Worm (Caenorhabditis elegans) whole organism, L1 larva: Measurements from ENCODE around the gene cct-6.

ENCODE experiments used
- C04F5.9 ChIP-seq: sonication (generic microtip); optimal IDR thresholded peaks from 2 replicates; lab custom pipeline; 2016; ENCODE audit warnings: missing genetic modification characterization, missing compliant biosample characterization
- C16A3.4 ChIP-seq: fragments of 150-350 bp; optimal IDR thresholded peaks from 2 replicates; lab custom pipeline; 2014; ENCODE audit warnings: missing biosample characterization, missing genetic modification characterization
- aha-1 ChIP-seq: fragments of 150-350 bp; optimal IDR thresholded peaks from 2 replicates; lab custom pipeline; 2014; ENCODE audit warnings: missing biosample characterization, missing genetic modification characterization
- blmp-1 ChIP-seq: fragments of 150-350 bp; optimal IDR thresholded peaks from 2 replicates; lab custom pipeline; 2014; ENCODE audit warnings: missing biosample characterization, missing genetic modification characterization
- dsc-1 ChIP-seq: sonication (generic microtip); optimal IDR thresholded peaks from 2 replicates; lab custom pipeline; 2016; ENCODE audit warnings: mild to moderate bottlenecking, missing genetic modification characterization, missing compliant biosample characterization
- efl-1 ChIP-seq, 4 experiments: fragments of 150-350 bp; optimal IDR thresholded peaks in 3 of 4; peaks in 1 of 4; 1 replicate in 1 of 4; 2 replicates in 3 of 4; lab custom pipeline; 2014; ENCODE audit warnings: missing biosample characterization in 2 of 4, missing genetic modification characterization in 2 of 4, missing genetic modification reagents in 2 of 4
- efl-3 ChIP-seq: fragments of 200-800 bp; sonication (Bioruptor generic); optimal IDR thresholded peaks from 2 replicates; lab custom pipeline; 2018; ENCODE audit warnings: mild to moderate bottlenecking, missing genetic modification characterization, missing compliant biosample characterization
- egl-27 ChIP-seq, 2 experiments: fragments of 150-350 bp in 1 of 2; sonication (generic microtip); optimal IDR thresholded peaks; 3 replicates each; lab custom pipeline; 2017 to 2018; ENCODE audit warnings: missing biosample characterization in 2 of 2, missing genetic modification characterization in 2 of 2, missing genetic modification reagents in 2 of 2
- elt-2 ChIP-seq: sonication (generic microtip); optimal IDR thresholded peaks from 2 replicates; lab custom pipeline; 2016; ENCODE audit warnings: missing genetic modification characterization, mild to moderate bottlenecking, inconsistent platforms, missing compliant biosample characterization, missing genetic modification reagents
- elt-3 ChIP-seq, 6 experiments: fragments of 150-350 bp in 1 of 6; sonication (generic microtip); optimal IDR thresholded peaks; 2 replicates each; lab custom pipeline; 2017 to 2018; ENCODE audit warnings: missing biosample characterization in 6 of 6, missing genetic modification characterization in 6 of 6, inconsistent platforms in 1 of 6
- fkh-10 ChIP-seq: sonication (generic microtip); optimal IDR thresholded peaks from 2 replicates; lab custom pipeline; 2017; ENCODE audit warnings: missing biosample characterization, missing genetic modification reagents, missing genetic modification characterization
- fkh-4 ChIP-seq: sonication (generic microtip); optimal IDR thresholded peaks from 2 replicates; lab custom pipeline; 2016; ENCODE audit warnings: missing compliant biosample characterization, missing genetic modification characterization, borderline replicate concordance
- fkh-8 ChIP-seq: sonication (generic microtip); optimal IDR thresholded peaks from 2 replicates; lab custom pipeline; 2016; ENCODE audit warnings: mild to moderate bottlenecking, missing genetic modification characterization, missing compliant biosample characterization
- fos-1 ChIP-seq: fragments of 150-350 bp; optimal IDR thresholded peaks from 2 replicates; lab custom pipeline; 2014; ENCODE audit warnings: missing biosample characterization, missing genetic modification characterization
- grh-1 ChIP-seq: fragments of 200-800 bp; sonication (Bioruptor generic); IDR thresholded peaks from 2 replicates; pipeline ENCODE4 v1.3.6; 2022; ENCODE audit warnings: missing genetic modification reagents, missing genetic modification characterization, missing compliant biosample characterization
- hlh-4 ChIP-seq: sonication (generic microtip); optimal IDR thresholded peaks from 2 replicates; lab custom pipeline; 2016; ENCODE audit warnings: mild to moderate bottlenecking, missing genetic modification characterization, missing compliant biosample characterization
- irx-1 ChIP-seq: sonication (generic microtip); optimal IDR thresholded peaks from 2 replicates; lab custom pipeline; 2016; ENCODE audit warnings: missing genetic modification characterization, missing compliant biosample characterization
- isw-1 ChIP-seq: fragments of 200-800 bp; sonication (Bioruptor generic); IDR thresholded peaks from 2 replicates; pipeline ENCODE4 v1.3.6; 2022; ENCODE audit warnings: missing genetic modification characterization, missing compliant biosample characterization
- jun-1 ChIP-seq: fragments of 150-350 bp; optimal IDR thresholded peaks from 2 replicates; lab custom pipeline; 2014; ENCODE audit warnings: missing biosample characterization, missing genetic modification reagents, missing genetic modification characterization
- lin-14 ChIP-seq: fragments of 200-800 bp; sonication (Bioruptor generic); optimal IDR thresholded peaks from 2 replicates; lab custom pipeline; 2018; ENCODE audit warnings: mild to moderate bottlenecking, missing genetic modification characterization, moderate library complexity, missing compliant biosample characterization
- lin-15B ChIP-seq: fragments of 150-350 bp; sonication (generic microtip); optimal IDR thresholded peaks from 3 replicates; lab custom pipeline; 2014; ENCODE audit warnings: missing biosample characterization, missing genetic modification characterization
- lin-39 ChIP-seq: fragments of 150-350 bp; optimal IDR thresholded peaks from 2 replicates; lab custom pipeline; 2014; ENCODE audit warnings: missing biosample characterization, missing genetic modification reagents, missing genetic modification characterization
- lsy-2 ChIP-seq, 2 experiments: fragments of 150-350 bp; optimal IDR thresholded peaks; 2 replicates each; lab custom pipeline; 2014; ENCODE audit warnings: missing biosample characterization in 2 of 2, missing genetic modification characterization in 2 of 2
- mab-9 ChIP-seq: fragments of 200-800 bp; sonication (Bioruptor generic); IDR thresholded peaks from 2 replicates; pipeline ENCODE4 v1.3.6; 2022; ENCODE audit warnings: missing genetic modification reagents, missing genetic modification characterization, missing compliant biosample characterization
- mef-2 ChIP-seq: fragments of 150-350 bp; optimal IDR thresholded peaks from 2 replicates; lab custom pipeline; 2014; ENCODE audit warnings: missing biosample characterization, missing genetic modification characterization
- mep-1 ChIP-seq: fragments of 150-350 bp; optimal IDR thresholded peaks from 2 replicates; lab custom pipeline; 2014; ENCODE audit warnings: missing biosample characterization, missing genetic modification characterization
- nhr-11 ChIP-seq: fragments of 150-350 bp; optimal IDR thresholded peaks from 2 replicates; lab custom pipeline; 2014; ENCODE audit warnings: missing biosample characterization, missing genetic modification characterization
- nhr-12 ChIP-seq: sonication (generic microtip); optimal IDR thresholded peaks from 2 replicates; lab custom pipeline; 2017; ENCODE audit warnings: missing biosample characterization, missing genetic modification characterization
- nhr-19 ChIP-seq: fragments of 200-800 bp; sonication (Bioruptor generic); conservative IDR thresholded peaks from 2 replicates; pipeline ENCODE4 v1.3.6; 2022; ENCODE audit warnings: missing genetic modification characterization, missing compliant biosample characterization
- nhr-20 ChIP-seq: sonication (generic microtip); optimal IDR thresholded peaks from 2 replicates; lab custom pipeline; 2016; ENCODE audit warnings: mild to moderate bottlenecking, missing genetic modification characterization, missing compliant biosample characterization
- nhr-28 ChIP-seq: fragments of 150-350 bp; optimal IDR thresholded peaks from 2 replicates; lab custom pipeline; 2014; ENCODE audit warnings: missing biosample characterization, missing genetic modification characterization
- nhr-71 ChIP-seq: sonication (generic microtip); optimal IDR thresholded peaks from 2 replicates; lab custom pipeline; 2016; ENCODE audit warnings: mild to moderate bottlenecking, missing genetic modification characterization, moderate library complexity, missing compliant biosample characterization
- nhr-76 ChIP-seq: sonication (generic microtip); optimal IDR thresholded peaks from 2 replicates; lab custom pipeline; 2017; ENCODE audit warnings: missing biosample characterization, missing genetic modification characterization
- nhr-77 ChIP-seq: fragments of 150-350 bp; optimal IDR thresholded peaks from 2 replicates; lab custom pipeline; 2014; ENCODE audit warnings: missing biosample characterization, missing genetic modification characterization
- nhr-85 ChIP-seq: sonication (generic microtip); peaks from one replicate; lab custom pipeline; 2016; ENCODE audit warnings: missing genetic modification characterization, inconsistent platforms, missing compliant biosample characterization
- nhr-90 ChIP-seq: sonication (generic microtip); optimal IDR thresholded peaks from 2 replicates; lab custom pipeline; 2016; ENCODE audit warnings: mild to moderate bottlenecking, missing genetic modification characterization, missing compliant biosample characterization; ENCODE audit not compliant: poor library complexity
- skn-1 ChIP-seq: fragments of 150-350 bp; optimal IDR thresholded peaks from 2 replicates; lab custom pipeline; 2014; ENCODE audit warnings: missing biosample characterization, missing genetic modification characterization
- snu-23 ChIP-seq: sonication (generic microtip); optimal IDR thresholded peaks from 2 replicates; lab custom pipeline; 2016; ENCODE audit warnings: missing genetic modification characterization, missing compliant biosample characterization
- sptf-1 ChIP-seq: fragments of 150-350 bp; optimal IDR thresholded peaks from 2 replicates; lab custom pipeline; 2014; ENCODE audit warnings: missing biosample characterization, missing genetic modification characterization
- sup-37 ChIP-seq: fragments of 200-800 bp; sonication (Bioruptor generic); optimal IDR thresholded peaks from 2 replicates; lab custom pipeline; 2018; ENCODE audit warnings: mild to moderate bottlenecking, missing genetic modification characterization, missing compliant biosample characterization
- swsn-7 ChIP-seq: sonication (generic microtip); optimal IDR thresholded peaks from 2 replicates; lab custom pipeline; 2016; ENCODE audit warnings: missing genetic modification characterization, missing compliant biosample characterization
- tbx-2 ChIP-seq: sonication (generic microtip); optimal IDR thresholded peaks from 2 replicates; lab custom pipeline; 2016; ENCODE audit warnings: missing genetic modification characterization, missing compliant biosample characterization
- tlp-1 ChIP-seq: fragments of 150-350 bp; optimal IDR thresholded peaks from 2 replicates; lab custom pipeline; 2014; ENCODE audit warnings: missing biosample characterization, missing genetic modification characterization
- unc-62 ChIP-seq: fragments of 150-350 bp; optimal IDR thresholded peaks from 2 replicates; lab custom pipeline; 2014; ENCODE audit warnings: missing biosample characterization, missing genetic modification reagents, missing genetic modification characterization
- unc-98 ChIP-seq: fragments of 200-800 bp; sonication (Bioruptor generic); IDR thresholded peaks from 2 replicates; pipeline ENCODE4 v1.3.6; 2022; ENCODE audit warnings: missing genetic modification characterization, missing compliant biosample characterization
- zag-1 ChIP-seq: fragments of 150-350 bp; optimal IDR thresholded peaks from 2 replicates; lab custom pipeline; 2014; ENCODE audit warnings: missing biosample characterization, missing genetic modification characterization
- zip-4 ChIP-seq: fragments of 200-800 bp; sonication (Bioruptor generic); optimal IDR thresholded peaks from 2 replicates; lab custom pipeline; 2018; ENCODE audit warnings: mild to moderate bottlenecking, missing genetic modification characterization, moderate library complexity, missing compliant biosample characterization
- ztf-11 ChIP-seq, 2 experiments: sonication (generic microtip); optimal IDR thresholded peaks; 2 replicates each; lab custom pipeline; 2016 to 2017; ENCODE audit warnings: missing genetic modification characterization in 2 of 2, missing biosample characterization in 1 of 2, missing compliant biosample characterization in 1 of 2
- ztf-4 ChIP-seq: fragments of 150-350 bp; optimal IDR thresholded peaks from 2 replicates; lab custom pipeline; 2014; ENCODE audit warnings: missing biosample characterization, missing genetic modification characterization

cct-6 gene

ce11 chrIII:5839147-5839546 is 16.3 kb downstream of the cct-6 start (continued):
- TF ChIP-seq egl-27 (tag; optimal IDR thresholded peaks at IDR 0.05; lab: Kevin White, UChicago): no peak
- no peak for TF ChIP-seq efl-1 (optimal IDR thresholded peaks at IDR 0.05; lab: Kevin White, UChicago)
- TF ChIP-seq efl-1 (GFP tag; optimal IDR thresholded peaks at IDR 0.05 in 1 of 2; lab: Kevin White, UChicago): no peak
- TF ChIP-seq fos-1 (tag; lab: Kevin White, UChicago): no peak
- TF ChIP-seq mab-9 (GFP tag; lab: Robert Waterston, UW): no peak
- no peak for TF ChIP-seq zip-4 (GFP tag; lab: Kevin White, UChicago)
- TF ChIP-seq isw-1 (GFP tag; lab: Robert Waterston, UW): no peak
- peak; percentile 35 for TF ChIP-seq nhr-20 (tag; lab: Kevin White, UChicago)
- no peak for TF ChIP-seq nhr-76 (tag; lab: Kevin White, UChicago)
- TF ChIP-seq hlh-4 (tag; lab: Kevin White, UChicago): no peak
- TF ChIP-seq grh-1 (GFP tag; lab: Robert Waterston, UW): no peak
- no peak for TF ChIP-seq blmp-1 (tag; lab: Kevin White, UChicago)
- peak; percentile 72 for TF ChIP-seq nhr-85
- no peak for TF ChIP-seq jun-1 (tag; lab: Kevin White, UChicago)
- peak; percentile 75 for TF ChIP-seq elt-2 (tag; lab: Kevin White, UChicago)
- TF ChIP-seq nhr-90: peak; percentile 53
- TF ChIP-seq elt-3 (tag; optimal IDR thresholded peaks at IDR 0.05; lab: Kevin White, UChicago): peak in 3 of 6 experiments; percentile 5 to 85 (median 78)
- TF ChIP-seq snu-23 (GFP tag; lab: Kevin White, UChicago): peak; percentile 9
- TF ChIP-seq C04F5.9 (tag; lab: Kevin White, UChicago): no peak
- no peak for TF ChIP-seq efl-3 (GFP tag; lab: Kevin White, UChicago)
- TF ChIP-seq unc-98 (GFP tag; lab: Robert Waterston, UW): no peak
- no peak for TF ChIP-seq lin-15B
- no peak for TF ChIP-seq skn-1 (tag; lab: Kevin White, UChicago)
- no peak for TF ChIP-seq zag-1
- no peak for TF ChIP-seq nhr-19 (GFP tag; lab: Robert Waterston, UW)
- TF ChIP-seq fkh-10 (GFP tag; lab: Kevin White, UChicago): no peak
- no peak for TF ChIP-seq C16A3.4 (tag; lab: Kevin White, UChicago)
- TF ChIP-seq lin-39 (tag; lab: Kevin White, UChicago): no peak
- peak; percentile 21 for TF ChIP-seq tbx-2 (tag; lab: Kevin White, UChicago)
- peak; percentile 25 for TF ChIP-seq lin-14 (GFP tag; lab: Kevin White, UChicago)
- TF ChIP-seq, all 84 proteins: peak for 14

DNA sequence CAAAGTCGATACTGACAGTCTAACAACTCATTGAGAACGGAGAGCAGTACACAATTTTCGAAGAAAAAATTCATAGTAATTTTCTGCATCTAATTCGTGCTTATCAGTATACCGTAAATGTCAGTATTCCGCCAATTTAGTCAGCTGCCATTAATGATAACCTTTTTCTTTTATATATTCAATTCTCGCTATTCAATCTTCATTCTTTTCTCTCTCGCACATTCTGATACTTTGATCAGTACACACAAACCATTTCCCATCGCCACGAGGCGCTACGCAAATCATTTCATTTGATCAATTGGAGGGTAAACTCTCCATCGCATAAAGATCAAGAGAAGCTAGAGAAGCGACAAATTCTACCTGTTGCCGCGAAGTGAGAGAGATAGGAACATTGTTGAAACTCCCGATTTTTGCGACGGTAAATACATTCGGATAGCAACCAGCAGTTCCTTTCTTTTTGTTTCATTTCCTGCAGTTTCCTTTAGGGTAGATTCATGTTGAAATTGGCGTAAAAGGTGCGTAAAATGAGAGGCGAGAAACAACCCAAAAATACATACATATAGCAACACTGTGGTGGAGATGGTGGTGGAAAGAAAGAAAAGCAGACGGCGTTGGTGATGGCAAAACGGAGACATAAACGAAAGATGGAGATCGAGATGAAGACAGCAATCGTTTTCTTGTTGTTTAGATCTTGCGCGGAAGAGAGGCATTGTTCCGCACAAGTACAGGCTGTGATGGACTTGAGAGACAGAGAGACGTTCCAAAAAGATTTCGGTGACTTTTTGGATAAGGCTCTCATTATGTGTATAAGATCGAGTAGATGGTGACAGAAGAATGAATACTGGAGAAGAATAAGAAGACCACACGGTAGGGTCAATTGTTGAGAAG is 17.1 kb downstream of the cct-6 start:
- TF ChIP-seq sptf-1 (tag; lab: Kevin White, UChicago) (no peak), nhr-28 (tag; lab: Kevin White, UChicago) (no peak), aha-1 (tag; lab: Kevin White, UChicago) (no peak), swsn-7 (tag; lab: Kevin White, UChicago) (no peak), nhr-11 (tag; lab: Kevin White, UChicago) (no peak), isw-1 (GFP tag; lab: Robert Waterston, UW) (no peak), sup-37 (GFP tag; lab: Kevin White, UChicago) (no peak), ztf-11 (tag; optimal IDR thresholded peaks at IDR 0.05; lab: Kevin White, UChicago) (no peak), unc-62 (GFP tag; lab: Kevin White, UChicago) (no peak), fkh-4 (no peak), ztf-4 (tag; lab: Kevin White, UChicago) (no peak), blmp-1 (tag; lab: Kevin White, UChicago) (peak; percentile 83), nhr-71 (tag; lab: Kevin White, UChicago) (peak; percentile 76), dsc-1 (tag; lab: Kevin White, UChicago) (no peak), nhr-19 (GFP tag; lab: Robert Waterston, UW) (peak; percentile 46), nhr-12 (tag; lab: Kevin White, UChicago) (no peak), lin-15B (no peak), zip-4 (GFP tag; lab: Kevin White, UChicago) (no peak), nhr-77 (tag; lab: Kevin White, UChicago) (peak; percentile 66), mef-2 (tag; lab: Kevin White, UChicago) (no peak), tlp-1 (tag; lab: Kevin White, UChicago) (no peak), irx-1 (tag; lab: Kevin White, UChicago) (no peak), nhr-76 (tag; lab: Kevin White, UChicago) (no peak), lsy-2 (tag; optimal IDR thresholded peaks at IDR 0.05; lab: Kevin White, UChicago) (peak in 1 of 2 experiments; percentile 46), mep-1 (tag; lab: Kevin White, UChicago) (peak; percentile 25), C04F5.9 (tag; lab: Kevin White, UChicago) (no peak), elt-3 (tag; optimal IDR thresholded peaks at IDR 0.05; lab: Kevin White, UChicago) (peak in 5 of 6 experiments; percentile 14 to 76 (median 54)), mab-9 (GFP tag; lab: Robert Waterston, UW) (no peak), fkh-8 (tag; lab: Kevin White, UChicago) (no peak), zag-1 (no peak)
